Worm (Caenorhabditis elegans): ENCODE measurements around the gene acdh-13.

The acdh-13 gene

ce11 chrIV:8530042-8531027, 31.7 kb upstream of the acdh-13 start (continued):
- TF ChIP-seq B0019.2 (GFP tag; conservative IDR thresholded peaks at IDR 0.05) (no peak), nhr-90 (tag; optimal IDR thresholded peaks at IDR 0.05) (peak; percentile 4), egrh-3 (GFP tag; IDR thresholded peaks at IDR 0.05) (no peak), attf-5 (GFP tag; optimal IDR thresholded peaks at IDR 0.05) (peak; percentile 20), egl-44 (GFP tag; IDR thresholded peaks at IDR 0.05) (peak; percentile 73; the same call in 1 of the 2 replicates), nhr-179 (tag; optimal IDR thresholded peaks at IDR 0.05) (no peak), gei-17 (GFP tag; optimal IDR thresholded peaks at IDR 0.05) (no peak), ceh-100 (GFP tag; IDR thresholded peaks at IDR 0.05) (no peak), sptf-2 (GFP tag; optimal IDR thresholded peaks at IDR 0.05) (no peak), B0336.3 (GFP tag; IDR thresholded peaks at IDR 0.05) (peak; percentile 37; the same call in 1 of the 2 replicates), F39B2.1 (GFP tag; IDR thresholded peaks at IDR 0.05) (no peak), cebp-1 (GFP tag; IDR thresholded peaks at IDR 0.05) (no peak), cebp-1 (tag; optimal IDR thresholded peaks at IDR 0.05) (peak; percentile 62), ztf-26 (tag; optimal IDR thresholded peaks at IDR 0.05) (peak; percentile 78), tbp1 (GFP tag; optimal IDR thresholded peaks at IDR 0.05) (peak; percentile 40), C06A6.2 (GFP tag; conservative IDR thresholded peaks at IDR 0.05) (peak; percentile 27; the same call in 1 of the 2 replicates), F57A8.1 (GFP tag; optimal IDR thresholded peaks at IDR 0.05) (no peak), lin-54 (GFP tag; optimal IDR thresholded peaks at IDR 0.05) (peak; percentile 5), Y95B8A.8 (GFP tag; IDR thresholded peaks at IDR 0.05) (0 out of 2 replicates have a peak, but pooled peaks have one; percentile 20), atf-7 (tag; optimal IDR thresholded peaks at IDR 0.05) (peak; percentile 96), dox-1 (GFP tag; IDR thresholded peaks at IDR 0.05) (peak; percentile 66), lin-40 (tag; optimal IDR thresholded peaks at IDR 0.05) (peak; percentile 87), lin-35 (GFP tag; optimal IDR thresholded peaks at IDR 0.05) (peak in 1 of 3 experiments; percentile 17), C17E4.6 (GFP tag; IDR thresholded peaks at IDR 0.05) (no peak), ets-4 (GFP tag; optimal IDR thresholded peaks at IDR 0.05) (peak; percentile 72), rcor-1 (GFP tag; IDR thresholded peaks at IDR 0.05) (no peak), tlf-1 (GFP tag; optimal IDR thresholded peaks at IDR 0.05) (peak; percentile 69), nhr-27 (tag; optimal IDR thresholded peaks at IDR 0.05) (no peak)

- peak; percentile 89 for TF ChIP-seq somi-1 (GFP tag; optimal IDR thresholded peaks at IDR 0.05)
- TF ChIP-seq let-526 (GFP tag; IDR thresholded peaks at IDR 0.05), result 0 out of 2 replicates have a peak, but pooled peaks have one; percentile 33
- no peak for TF ChIP-seq sptf-2 (GFP tag; optimal IDR thresholded peaks at IDR 0.05)
- TF ChIP-seq mcd-1 (GFP tag; IDR thresholded peaks at IDR 0.05), result peak; percentile 29; the same call in 1 of the 2 replicates
- no peak for TF ChIP-seq tlf-1 (GFP tag; optimal IDR thresholded peaks at IDR 0.05)
- TF ChIP-seq ztf-26 (tag; optimal IDR thresholded peaks at IDR 0.05), result peak; percentile 44
- TF ChIP-seq C06A6.2 (GFP tag; conservative IDR thresholded peaks at IDR 0.05), result peak; percentile 16; the same call in 1 of the 2 replicates
- TF ChIP-seq lin-40 (tag; optimal IDR thresholded peaks at IDR 0.05), result peak; percentile 29
- peak; percentile 4 for TF ChIP-seq tbp1 (GFP tag; optimal IDR thresholded peaks at IDR 0.05)
These were observed 30.4 kb upstream of the acdh-13 start for ce11 chrIV:8529039-8529438.

ce11 chrIV:8528345-8528744, 29.7 kb upstream of the acdh-13 start:
- peak; percentile 81 for TF ChIP-seq nhr-80 (tag; optimal IDR thresholded peaks at IDR 0.05)
- TF ChIP-seq cebp-1 (GFP tag; IDR thresholded peaks at IDR 0.05), result no peak
- peak; percentile 44 for TF ChIP-seq cebp-1 (tag; optimal IDR thresholded peaks at IDR 0.05)
- TF ChIP-seq snpc-4 (GFP tag; optimal IDR thresholded peaks at IDR 0.05), result no peak
- TF ChIP-seq snpc-4 (tag; optimal IDR thresholded peaks at IDR 0.05), result peak in 1 of 4 experiments; percentile 17
- TF ChIP-seq pha-4 (tag; optimal IDR thresholded peaks at IDR 0.05), result peak; percentile 18
- TF ChIP-seq let-607 (tag; optimal IDR thresholded peaks at IDR 0.05), result peak in 1 of 2 experiments; percentile 28
- TF ChIP-seq nfyb-1 (GFP tag; IDR thresholded peaks at IDR 0.05), result no peak
- peak; percentile 36 for TF ChIP-seq tbp1 (GFP tag; optimal IDR thresholded peaks at IDR 0.05)
- no peak for TF ChIP-seq F39B2.1 (GFP tag; IDR thresholded peaks at IDR 0.05)
- TF ChIP-seq tlf-1 (GFP tag; optimal IDR thresholded peaks at IDR 0.05), result peak; percentile 34
- TF ChIP-seq ztf-22 (GFP tag; optimal IDR thresholded peaks at IDR 0.05), result peak; percentile 74
- TF ChIP-seq ekl-4 (GFP tag; IDR thresholded peaks at IDR 0.05), result no peak
- peak; percentile 65 for TF ChIP-seq unc-62 (GFP tag; optimal IDR thresholded peaks at IDR 0.05)
- no peak for TF ChIP-seq F23B12.7 (tag; optimal IDR thresholded peaks at IDR 0.05; ENCODE audit: insufficient read depth)
- no peak for TF ChIP-seq T07F8.4 (tag; optimal IDR thresholded peaks at IDR 0.05)

All from whole organism, young adult.